Worm (Caenorhabditis elegans): ENCODE results near the gene dhcr-24.

- TF ChIP-seq F10E7.11 (tag; optimal IDR thresholded peaks at IDR 0.05), result no peak
- no peak for TF ChIP-seq unc-62 (GFP tag; optimal IDR thresholded peaks at IDR 0.05)
- TF ChIP-seq T07F8.4 (tag; optimal IDR thresholded peaks at IDR 0.05), result no peak
- no peak for TF ChIP-seq nhr-27 (tag; optimal IDR thresholded peaks at IDR 0.05)
- TF ChIP-seq efl-1 (GFP tag; optimal IDR thresholded peaks at IDR 0.05), result no peak
- no peak for TF ChIP-seq let-607 (tag; optimal IDR thresholded peaks at IDR 0.05)
- TF ChIP-seq lin-40 (tag; optimal IDR thresholded peaks at IDR 0.05), result no peak
- TF ChIP-seq tbx-9 (tag; optimal IDR thresholded peaks at IDR 0.05; ENCODE audit: borderline replicate concordance), result no peak
- no peak for TF ChIP-seq snpc-4 (GFP tag; optimal IDR thresholded peaks at IDR 0.05)
- no peak for TF ChIP-seq snpc-4 (tag; optimal IDR thresholded peaks at IDR 0.05)
- no peak for TF ChIP-seq ekl-4 (GFP tag; IDR thresholded peaks at IDR 0.05)
- no peak for TF ChIP-seq F33H1.4 (GFP tag; IDR thresholded peaks at IDR 0.05)
Measured at ce11 chrX:2522658-2523057, 41.3 kb downstream of the dhcr-24 start.
